Worm (Caenorhabditis elegans) whole organism, L1 larva: Measurements from ENCODE around the gene pak-1.

Experiments used
- C04F5.9 ChIP-seq: sonication (generic microtip); optimal IDR thresholded peaks from 2 replicates; lab custom pipeline; 2016; ENCODE audit warnings: missing genetic modification characterization, missing compliant biosample characterization
- Y116A8C.19 ChIP-seq: sonication (generic microtip); optimal IDR thresholded peaks from 2 replicates; lab custom pipeline; 2016; ENCODE audit warnings: missing compliant biosample characterization, missing genetic modification characterization, borderline replicate concordance
- aly-2 ChIP-seq: fragments of 150-350 bp; optimal IDR thresholded peaks from 2 replicates; lab custom pipeline; 2014; ENCODE audit warnings: missing biosample characterization, missing genetic modification characterization
- blmp-1 ChIP-seq: fragments of 150-350 bp; optimal IDR thresholded peaks from 2 replicates; lab custom pipeline; 2014; ENCODE audit warnings: missing biosample characterization, missing genetic modification characterization
- ceh-63 ChIP-seq: fragments of 200-800 bp; sonication (Bioruptor generic); optimal IDR thresholded peaks from 2 replicates; lab custom pipeline; 2018; ENCODE audit warnings: mild to moderate bottlenecking, missing genetic modification characterization, missing compliant biosample characterization
- ces-1 ChIP-seq: fragments of 150-350 bp; optimal IDR thresholded peaks from 2 replicates; lab custom pipeline; 2014; ENCODE audit warnings: missing biosample characterization, missing genetic modification reagents, missing genetic modification characterization
- dpl-1 ChIP-seq, 3 experiments: fragments of 150-350 bp in 2 of 3; sonication (generic microtip) in 1 of 3; optimal IDR thresholded peaks; 2 replicates each; lab custom pipeline; 2014 to 2017; ENCODE audit warnings: missing biosample characterization in 3 of 3, missing genetic modification characterization in 3 of 3, missing genetic modification reagents in 3 of 3
- efl-1 ChIP-seq, 4 experiments: fragments of 150-350 bp; optimal IDR thresholded peaks in 3 of 4; peaks in 1 of 4; 1 replicate in 1 of 4; 2 replicates in 3 of 4; lab custom pipeline; 2014; ENCODE audit warnings: missing biosample characterization in 2 of 4, missing genetic modification characterization in 2 of 4, missing genetic modification reagents in 2 of 4
- efl-3 ChIP-seq: fragments of 200-800 bp; sonication (Bioruptor generic); optimal IDR thresholded peaks from 2 replicates; lab custom pipeline; 2018; ENCODE audit warnings: mild to moderate bottlenecking, missing genetic modification characterization, missing compliant biosample characterization
- egl-13 ChIP-seq: sonication (generic microtip); optimal IDR thresholded peaks from 2 replicates; lab custom pipeline; 2016; ENCODE audit warnings: missing genotype, missing genetic modification reagents, missing genetic modification characterization, missing compliant biosample characterization
- egl-27 ChIP-seq, 2 experiments: fragments of 150-350 bp in 1 of 2; sonication (generic microtip); optimal IDR thresholded peaks; 3 replicates each; lab custom pipeline; 2017 to 2018; ENCODE audit warnings: missing biosample characterization in 2 of 2, missing genetic modification characterization in 2 of 2, missing genetic modification reagents in 2 of 2
- elt-2 ChIP-seq: sonication (generic microtip); optimal IDR thresholded peaks from 2 replicates; lab custom pipeline; 2016; ENCODE audit warnings: missing genetic modification characterization, mild to moderate bottlenecking, inconsistent platforms, missing compliant biosample characterization, missing genetic modification reagents
- elt-3 ChIP-seq, 6 experiments: fragments of 150-350 bp in 1 of 6; sonication (generic microtip); optimal IDR thresholded peaks; 2 replicates each; lab custom pipeline; 2017 to 2018; ENCODE audit warnings: missing biosample characterization in 6 of 6, missing genetic modification characterization in 6 of 6, inconsistent platforms in 1 of 6
- fkh-4 ChIP-seq: sonication (generic microtip); optimal IDR thresholded peaks from 2 replicates; lab custom pipeline; 2016; ENCODE audit warnings: missing compliant biosample characterization, missing genetic modification characterization, borderline replicate concordance
- fkh-8 ChIP-seq: sonication (generic microtip); optimal IDR thresholded peaks from 2 replicates; lab custom pipeline; 2016; ENCODE audit warnings: mild to moderate bottlenecking, missing genetic modification characterization, missing compliant biosample characterization
- fos-1 ChIP-seq: fragments of 150-350 bp; optimal IDR thresholded peaks from 2 replicates; lab custom pipeline; 2014; ENCODE audit warnings: missing biosample characterization, missing genetic modification characterization
- grh-1 ChIP-seq: fragments of 200-800 bp; sonication (Bioruptor generic); IDR thresholded peaks from 2 replicates; pipeline ENCODE4 v1.3.6; 2022; ENCODE audit warnings: missing genetic modification reagents, missing genetic modification characterization, missing compliant biosample characterization
- hlh-17 ChIP-seq: fragments of 200-800 bp; sonication (Bioruptor generic); optimal IDR thresholded peaks from 2 replicates; lab custom pipeline; 2018; ENCODE audit warnings: missing genetic modification characterization, mild to moderate bottlenecking, missing compliant biosample characterization, moderate library complexity, borderline replicate concordance
- hlh-4 ChIP-seq: sonication (generic microtip); optimal IDR thresholded peaks from 2 replicates; lab custom pipeline; 2016; ENCODE audit warnings: mild to moderate bottlenecking, missing genetic modification characterization, missing compliant biosample characterization
- irx-1 ChIP-seq: sonication (generic microtip); optimal IDR thresholded peaks from 2 replicates; lab custom pipeline; 2016; ENCODE audit warnings: missing genetic modification characterization, missing compliant biosample characterization
- jun-1 ChIP-seq: fragments of 150-350 bp; optimal IDR thresholded peaks from 2 replicates; lab custom pipeline; 2014; ENCODE audit warnings: missing biosample characterization, missing genetic modification reagents, missing genetic modification characterization
- lin-14 ChIP-seq: fragments of 200-800 bp; sonication (Bioruptor generic); optimal IDR thresholded peaks from 2 replicates; lab custom pipeline; 2018; ENCODE audit warnings: mild to moderate bottlenecking, missing genetic modification characterization, moderate library complexity, missing compliant biosample characterization
- lin-35 ChIP-seq, 2 experiments: fragments of 150-350 bp; optimal IDR thresholded peaks; 2 replicates each; lab custom pipeline; 2014; ENCODE audit warnings: missing biosample characterization in 2 of 2, missing genetic modification characterization in 2 of 2, missing genetic modification reagents in 2 of 2
- lin-39 ChIP-seq: fragments of 150-350 bp; optimal IDR thresholded peaks from 2 replicates; lab custom pipeline; 2014; ENCODE audit warnings: missing biosample characterization, missing genetic modification reagents, missing genetic modification characterization
- lir-3 ChIP-seq: sonication (generic microtip); optimal IDR thresholded peaks from 2 replicates; lab custom pipeline; 2016; ENCODE audit warnings: mild to moderate bottlenecking, missing genetic modification characterization, moderate library complexity, missing compliant biosample characterization; ENCODE audit not compliant: poor library complexity
- mab-9 ChIP-seq: fragments of 200-800 bp; sonication (Bioruptor generic); IDR thresholded peaks from 2 replicates; pipeline ENCODE4 v1.3.6; 2022; ENCODE audit warnings: missing genetic modification reagents, missing genetic modification characterization, missing compliant biosample characterization
- mep-1 ChIP-seq: fragments of 150-350 bp; optimal IDR thresholded peaks from 2 replicates; lab custom pipeline; 2014; ENCODE audit warnings: missing biosample characterization, missing genetic modification characterization
- nhr-11 ChIP-seq: fragments of 150-350 bp; optimal IDR thresholded peaks from 2 replicates; lab custom pipeline; 2014; ENCODE audit warnings: missing biosample characterization, missing genetic modification characterization
- nhr-12 ChIP-seq: sonication (generic microtip); optimal IDR thresholded peaks from 2 replicates; lab custom pipeline; 2017; ENCODE audit warnings: missing biosample characterization, missing genetic modification characterization
- nhr-237 ChIP-seq: fragments of 150-350 bp; optimal IDR thresholded peaks from 2 replicates; lab custom pipeline; 2014; ENCODE audit warnings: missing biosample characterization, missing genetic modification characterization
- nhr-28 ChIP-seq: fragments of 150-350 bp; optimal IDR thresholded peaks from 2 replicates; lab custom pipeline; 2014; ENCODE audit warnings: missing biosample characterization, missing genetic modification characterization
- nhr-47 ChIP-seq: sonication (generic microtip); optimal IDR thresholded peaks from 2 replicates; lab custom pipeline; 2016; ENCODE audit warnings: mild to moderate bottlenecking, missing genetic modification characterization, moderate library complexity, missing compliant biosample characterization
- nhr-71 ChIP-seq: sonication (generic microtip); optimal IDR thresholded peaks from 2 replicates; lab custom pipeline; 2016; ENCODE audit warnings: mild to moderate bottlenecking, missing genetic modification characterization, moderate library complexity, missing compliant biosample characterization
- nhr-76 ChIP-seq: sonication (generic microtip); optimal IDR thresholded peaks from 2 replicates; lab custom pipeline; 2017; ENCODE audit warnings: missing biosample characterization, missing genetic modification characterization
- nhr-77 ChIP-seq: fragments of 150-350 bp; optimal IDR thresholded peaks from 2 replicates; lab custom pipeline; 2014; ENCODE audit warnings: missing biosample characterization, missing genetic modification characterization
- nhr-84 ChIP-seq: sonication (generic microtip); optimal IDR thresholded peaks from 2 replicates; lab custom pipeline; 2017; ENCODE audit warnings: missing biosample characterization, missing genetic modification characterization
- nhr-90 ChIP-seq: sonication (generic microtip); optimal IDR thresholded peaks from 2 replicates; lab custom pipeline; 2016; ENCODE audit warnings: mild to moderate bottlenecking, missing genetic modification characterization, missing compliant biosample characterization; ENCODE audit not compliant: poor library complexity
- skn-1 ChIP-seq: fragments of 150-350 bp; optimal IDR thresholded peaks from 2 replicates; lab custom pipeline; 2014; ENCODE audit warnings: missing biosample characterization, missing genetic modification characterization
- snpc-4 ChIP-seq: fragments of 150-350 bp; optimal IDR thresholded peaks from 2 replicates; lab custom pipeline; 2014; ENCODE audit warnings: missing biosample characterization, missing genetic modification characterization
- snu-23 ChIP-seq: sonication (generic microtip); optimal IDR thresholded peaks from 2 replicates; lab custom pipeline; 2016; ENCODE audit warnings: missing genetic modification characterization, missing compliant biosample characterization
- sox-4 ChIP-seq: sonication (generic microtip); optimal IDR thresholded peaks from 2 replicates; lab custom pipeline; 2016; ENCODE audit warnings: missing genetic modification characterization, missing compliant biosample characterization
- sptf-1 ChIP-seq: fragments of 150-350 bp; optimal IDR thresholded peaks from 2 replicates; lab custom pipeline; 2014; ENCODE audit warnings: missing biosample characterization, missing genetic modification characterization
- sup-37 ChIP-seq: fragments of 200-800 bp; sonication (Bioruptor generic); optimal IDR thresholded peaks from 2 replicates; lab custom pipeline; 2018; ENCODE audit warnings: mild to moderate bottlenecking, missing genetic modification characterization, missing compliant biosample characterization
- swsn-7 ChIP-seq: sonication (generic microtip); optimal IDR thresholded peaks from 2 replicates; lab custom pipeline; 2016; ENCODE audit warnings: missing genetic modification characterization, missing compliant biosample characterization
- unc-30 ChIP-seq: sonication (generic microtip); optimal IDR thresholded peaks from 2 replicates; lab custom pipeline; 2017; ENCODE audit warnings: missing biosample characterization, missing genetic modification characterization
- unc-62 ChIP-seq: fragments of 150-350 bp; optimal IDR thresholded peaks from 2 replicates; lab custom pipeline; 2014; ENCODE audit warnings: missing biosample characterization, missing genetic modification reagents, missing genetic modification characterization
- unc-86 ChIP-seq: sonication (generic microtip); optimal IDR thresholded peaks from 2 replicates; lab custom pipeline; 2016; ENCODE audit warnings: missing genetic modification characterization, missing compliant biosample characterization
- vab-15 ChIP-seq: sonication (generic microtip); optimal IDR thresholded peaks from 2 replicates; lab custom pipeline; 2017; ENCODE audit warnings: missing genotype, mild to moderate bottlenecking, missing genetic modification characterization, missing compliant biosample characterization
- zip-4 ChIP-seq: fragments of 200-800 bp; sonication (Bioruptor generic); optimal IDR thresholded peaks from 2 replicates; lab custom pipeline; 2018; ENCODE audit warnings: mild to moderate bottlenecking, missing genetic modification characterization, moderate library complexity, missing compliant biosample characterization
- ztf-11 ChIP-seq, 2 experiments: sonication (generic microtip); optimal IDR thresholded peaks; 2 replicates each; lab custom pipeline; 2016 to 2017; ENCODE audit warnings: missing genetic modification characterization in 2 of 2, missing biosample characterization in 1 of 2, missing compliant biosample characterization in 1 of 2
- ztf-4 ChIP-seq: fragments of 150-350 bp; optimal IDR thresholded peaks from 2 replicates; lab custom pipeline; 2014; ENCODE audit warnings: missing biosample characterization, missing genetic modification characterization

pak-1 gene

ce11 chrX:6052744-6053143 is 4.3 kb upstream of the pak-1 start, which contains the start of gene C45B2.6 (continued):
- no peak for TF ChIP-seq nhr-237 (tag; lab: Kevin White, UChicago)
- TF ChIP-seq, all 84 proteins: peak for 18

ce11 chrX:6050849-6051248 is 2.4 kb upstream of the pak-1 start:
- no peak for TF ChIP-seq ces-1 (GFP tag; lab: Kevin White, UChicago)
- TF ChIP-seq efl-1 (optimal IDR thresholded peaks at IDR 0.05; lab: Kevin White, UChicago), result no peak
- TF ChIP-seq efl-1 (GFP tag; optimal IDR thresholded peaks at IDR 0.05 in 1 of 2; lab: Kevin White, UChicago), result no peak
- TF ChIP-seq sup-37, result no peak
- no peak for TF ChIP-seq swsn-7 (tag; lab: Kevin White, UChicago)
- TF ChIP-seq blmp-1 (tag; lab: Kevin White, UChicago), result peak; percentile 96
- TF ChIP-seq nhr-76 (tag; lab: Kevin White, UChicago), result no peak
- TF ChIP-seq snu-23, result peak; percentile 14
- no peak for TF ChIP-seq ztf-4
- TF ChIP-seq dpl-1 (GFP tag; optimal IDR thresholded peaks at IDR 0.05; lab: Kevin White, UChicago), result no peak
- TF ChIP-seq lir-3 (tag; lab: Kevin White, UChicago), result no peak
- TF ChIP-seq mep-1 (tag; lab: Kevin White, UChicago), result no peak
- no peak for TF ChIP-seq unc-86 (tag; lab: Kevin White, UChicago)
- no peak for TF ChIP-seq nhr-12 (tag; lab: Kevin White, UChicago)
- no peak for TF ChIP-seq skn-1 (tag; lab: Kevin White, UChicago)
- TF ChIP-seq nhr-28 (tag; lab: Kevin White, UChicago), result no peak
- no peak for TF ChIP-seq hlh-4
- TF ChIP-seq irx-1 (tag; lab: Kevin White, UChicago), result no peak
- peak; percentile 6 for TF ChIP-seq nhr-71 (tag; lab: Kevin White, UChicago)
- no peak for TF ChIP-seq efl-3 (GFP tag; lab: Kevin White, UChicago)
- no peak for TF ChIP-seq Y116A8C.19 (tag; lab: Kevin White, UChicago)
- TF ChIP-seq unc-62 (GFP tag; lab: Kevin White, UChicago), result no peak
- no peak for TF ChIP-seq ztf-11 (tag; optimal IDR thresholded peaks at IDR 0.05; lab: Kevin White, UChicago)
- no peak for TF ChIP-seq mab-9
- no peak for TF ChIP-seq nhr-90
- TF ChIP-seq elt-3 (tag; optimal IDR thresholded peaks at IDR 0.05; lab: Kevin White, UChicago), result peak in 5 of 6 experiments; percentile 16 to 64 (median 62)
- no peak for TF ChIP-seq aly-2 (tag; lab: Kevin White, UChicago)
- no peak for TF ChIP-seq egl-27 (tag; optimal IDR thresholded peaks at IDR 0.05; lab: Kevin White, UChicago)
- no peak for TF ChIP-seq fos-1 (tag; lab: Kevin White, UChicago)
- TF ChIP-seq nhr-47 (tag; lab: Kevin White, UChicago), result no peak
- TF ChIP-seq elt-2 (tag; lab: Kevin White, UChicago), result no peak
- no peak for TF ChIP-seq lin-39 (tag; lab: Kevin White, UChicago)
- no peak for TF ChIP-seq C04F5.9 (tag; lab: Kevin White, UChicago)
- no peak for TF ChIP-seq snpc-4 (tag; lab: Kevin White, UChicago)
- TF ChIP-seq ceh-63 (GFP tag; lab: Kevin White, UChicago), result no peak
- TF ChIP-seq lin-14, result peak; percentile 35
- no peak for TF ChIP-seq zip-4 (GFP tag; lab: Kevin White, UChicago)
- no peak for TF ChIP-seq nhr-77 (tag; lab: Kevin White, UChicago)
- TF ChIP-seq nhr-84 (tag; lab: Kevin White, UChicago), result no peak
- no peak for TF ChIP-seq hlh-17 (GFP tag; lab: Kevin White, UChicago)
- TF ChIP-seq unc-30, result no peak
- no peak for TF ChIP-seq jun-1 (tag; lab: Kevin White, UChicago)
- no peak for TF ChIP-seq egl-13 (tag; lab: Kevin White, UChicago)
- TF ChIP-seq fkh-4 (tag; lab: Kevin White, UChicago), result no peak
- TF ChIP-seq sptf-1 (tag; lab: Kevin White, UChicago), result no peak
- TF ChIP-seq sox-4, result no peak
- no peak for TF ChIP-seq vab-15 (tag; lab: Kevin White, UChicago)
- TF ChIP-seq lin-35 (GFP tag; optimal IDR thresholded peaks at IDR 0.05; lab: Kevin White, UChicago), result no peak
- no peak for TF ChIP-seq fkh-8 (tag; lab: Kevin White, UChicago)
- no peak for TF ChIP-seq nhr-11 (tag; lab: Kevin White, UChicago)
- peak; percentile 47 for TF ChIP-seq grh-1 (GFP tag; lab: Robert Waterston, UW)
